Fruit fly (Drosophila melanogaster) S2 (cell line): ENCODE measurements around the gene NT1.

ENCODE experiments used
- CG8478 ChIP-seq: fragments of >200 bp; optimal IDR thresholded peaks from 2 replicates; lab custom pipeline; 2018
- CTCF ChIP-seq, 2 experiments: fragments of >200 bp; optimal IDR thresholded peaks; 2 replicates each; lab custom pipeline; 2018

Gene NT1

DNA sequence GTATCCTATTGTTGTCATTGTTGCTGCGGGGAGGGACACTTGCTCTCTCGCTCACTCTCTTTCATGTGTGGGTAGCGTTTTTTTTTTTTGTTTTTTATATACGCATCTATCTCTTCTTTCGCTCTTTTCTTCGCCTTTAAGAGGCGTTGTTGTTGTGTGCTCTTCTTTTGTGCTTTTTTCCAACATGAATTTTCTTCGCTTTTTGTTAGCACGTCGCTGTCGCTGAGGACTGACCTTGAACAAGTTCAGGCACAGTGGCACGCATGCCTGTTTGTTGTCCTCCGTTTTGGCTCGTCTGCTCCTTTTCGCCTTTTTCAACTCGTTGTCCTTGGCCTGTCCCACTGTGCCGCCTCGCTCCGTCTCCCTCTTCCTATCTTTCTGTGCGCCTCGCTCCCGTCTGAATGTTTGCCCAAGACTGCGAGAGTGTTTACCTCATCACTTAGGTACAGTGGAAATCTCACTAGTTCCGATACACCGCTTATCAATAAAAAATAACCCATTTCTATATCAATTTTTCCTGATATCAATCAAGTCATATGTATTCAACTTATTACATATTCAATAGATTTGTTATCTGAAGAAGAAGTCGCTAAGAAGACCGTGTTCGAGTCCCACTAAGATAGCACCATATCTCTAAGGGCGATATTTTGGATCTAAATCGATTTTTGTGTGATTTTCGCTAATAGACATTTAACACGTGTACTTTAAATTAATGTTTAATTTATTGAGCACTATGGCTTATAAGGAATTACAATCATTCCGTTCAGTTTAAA is 35.0 kb upstream of the NT1 start:
- TF ChIP-seq CG8478 (lab: Kevin White, UChicago) (no peak), CTCF (optimal IDR thresholded peaks at IDR 0.05; lab: Kevin White, UChicago) (no peak)

DNA sequence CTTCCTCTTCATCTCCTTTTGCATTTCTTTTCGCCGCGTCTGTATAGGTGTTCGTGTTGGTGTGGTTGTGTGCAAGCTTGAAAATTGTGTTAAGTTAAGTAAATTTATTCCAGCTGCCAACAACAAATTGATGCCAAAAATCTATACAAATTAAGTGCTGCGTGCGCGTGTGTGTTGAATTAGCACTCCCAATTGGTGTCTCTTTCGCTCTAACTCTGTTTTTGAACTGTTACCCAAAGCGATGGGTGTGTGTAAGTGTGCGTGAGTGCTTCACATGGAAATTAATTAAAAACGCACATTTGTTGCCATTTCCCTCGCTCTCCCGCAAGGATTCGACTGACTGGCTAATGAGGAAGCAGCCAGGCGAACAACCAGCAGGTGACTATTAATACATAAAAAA is 34.3 kb upstream of the NT1 start:
- no peak for TF ChIP-seq CG8478 (lab: Kevin White, UChicago)
- TF ChIP-seq CTCF (optimal IDR thresholded peaks at IDR 0.05; lab: Kevin White, UChicago) = no peak

- TF ChIP-seq CTCF (optimal IDR thresholded peaks at IDR 0.05; lab: Kevin White, UChicago) = peak in 1 of 2 experiments; percentile 7
- no peak for TF ChIP-seq CG8478 (lab: Kevin White, UChicago)
Measured at dm6 chr3L:4541573-4542371, 33.5 kb upstream of the NT1 start, which contains the start of gene CG11357. TSS of gene CG11357 (plus strand) at chr3L:4542051.

DNA sequence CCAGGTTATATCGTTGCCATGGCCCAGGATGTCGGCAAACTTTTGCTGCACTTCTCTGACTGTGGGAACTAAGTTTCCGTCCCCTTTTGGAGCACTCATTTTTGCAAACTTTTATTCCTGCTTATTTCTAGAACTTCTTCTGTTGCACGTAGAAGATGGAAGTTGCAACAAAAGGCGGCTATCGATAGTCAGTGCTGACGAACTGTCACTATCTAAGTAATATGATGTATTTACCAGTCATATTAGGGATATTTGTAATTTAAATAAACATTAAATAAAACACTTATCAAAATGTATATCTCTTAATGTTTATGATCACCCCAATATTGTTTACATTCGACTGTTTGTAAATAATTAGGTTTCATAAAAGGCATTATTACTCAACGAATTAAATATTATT is 32.8 kb upstream of the NT1 start, which contains the start of gene CG32243:
TSS of gene CG32243 (minus strand) at position 175 of the 400 bp plus-strand sequence.
- TF ChIP-seq CTCF (optimal IDR thresholded peaks at IDR 0.05; lab: Kevin White, UChicago) (no peak), CG8478 (lab: Kevin White, UChicago) (no peak)

DNA sequence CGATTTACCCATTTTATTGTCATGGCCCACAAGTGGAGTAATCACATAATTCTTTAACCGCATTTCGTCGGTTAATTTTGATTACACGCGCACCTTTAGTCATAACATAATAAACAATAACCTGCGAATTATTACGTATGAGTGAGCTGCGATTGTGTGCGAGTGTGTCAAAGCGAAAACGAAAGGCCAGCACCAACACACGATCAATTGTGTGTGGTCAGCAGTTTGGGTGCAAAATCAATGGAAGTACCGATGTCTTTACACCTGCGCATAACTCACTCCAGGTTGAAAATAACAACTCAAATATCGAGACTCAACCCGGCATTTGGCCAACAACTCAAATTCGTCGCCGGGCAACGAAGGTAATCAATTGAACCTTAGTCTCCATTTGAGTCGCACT is 26.2 kb upstream of the NT1 start:
- no peak for TF ChIP-seq CG8478 (lab: Kevin White, UChicago)
- TF ChIP-seq CTCF (optimal IDR thresholded peaks at IDR 0.05; lab: Kevin White, UChicago) = no peak

DNA sequence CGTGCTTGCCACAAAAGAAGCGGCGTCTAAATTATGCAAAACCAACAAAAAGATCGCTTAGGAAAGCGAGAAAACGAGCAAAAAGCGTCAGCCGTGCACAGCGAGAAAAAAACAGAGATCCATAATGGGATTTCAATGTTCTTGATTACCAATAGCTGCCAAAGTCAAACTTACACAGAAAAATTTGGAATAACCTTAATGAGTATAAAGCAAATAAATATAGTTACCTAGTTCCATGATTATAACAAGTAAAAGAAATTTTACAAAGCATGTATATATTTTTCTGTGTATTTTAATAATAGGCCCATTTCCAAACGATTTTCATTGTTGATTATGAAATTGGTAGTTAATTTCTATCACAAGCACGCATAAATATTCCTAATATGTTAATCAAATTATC is 25.7 kb upstream of the NT1 start:
- TF ChIP-seq CTCF (optimal IDR thresholded peaks at IDR 0.05; lab: Kevin White, UChicago) (no peak), CG8478 (lab: Kevin White, UChicago) (no peak)

DNA sequence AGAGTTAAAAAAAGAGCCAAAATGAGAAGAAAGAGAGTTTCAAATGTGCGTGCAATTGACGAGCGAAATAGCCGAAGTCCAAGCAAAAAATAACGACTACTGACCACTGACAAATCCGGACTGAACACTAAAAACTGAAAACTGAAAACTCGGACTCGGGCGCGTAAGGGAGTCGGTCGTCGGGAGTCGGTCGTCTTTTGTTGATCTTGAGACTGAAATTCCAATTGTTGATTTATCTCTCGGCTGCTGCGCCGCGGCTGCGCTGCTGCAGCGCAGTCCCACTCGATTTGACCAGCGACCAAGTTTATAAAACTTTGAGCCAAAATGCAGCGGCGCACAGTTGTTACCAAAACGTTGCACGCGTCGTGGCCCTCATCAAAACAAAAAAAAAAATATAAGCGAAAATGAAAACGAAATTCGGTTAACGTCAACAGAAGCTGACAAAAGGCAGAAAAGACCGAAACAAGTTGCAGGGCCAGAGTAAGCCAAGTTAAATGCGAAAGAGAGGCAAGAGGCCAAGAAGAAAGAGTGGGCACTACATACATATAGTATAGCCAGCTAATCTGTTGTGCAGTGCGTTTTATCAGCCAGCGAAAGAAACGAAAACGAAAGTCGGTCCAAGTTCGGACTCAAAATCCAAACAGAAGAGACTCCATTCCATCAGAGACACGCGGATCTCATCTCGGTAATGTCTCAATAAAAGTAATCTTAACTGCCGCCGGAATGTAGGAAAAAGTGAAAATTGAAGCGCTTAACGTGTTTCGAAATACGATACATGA is 24.8 kb upstream of the NT1 start, which contains the start of gene CG11353:
TSS of gene CG11353 (plus strand) at position 330 of the 779 bp plus-strand sequence.
- TF ChIP-seq CTCF (optimal IDR thresholded peaks at IDR 0.05; lab: Kevin White, UChicago) (no peak), CG8478 (lab: Kevin White, UChicago) (no peak)

dm6 chr3L:4531941-4532478 is 23.8 kb upstream of the NT1 start, which contains the start of gene Tie:
TSS of gene Tie (minus strand) at chr3L:4532145.
- TF ChIP-seq CG8478 (lab: Kevin White, UChicago) (no peak), CTCF (optimal IDR thresholded peaks at IDR 0.05; lab: Kevin White, UChicago) (peak; percentile 45 to 63)

dm6 chr3L:4521809-4522208 is 13.6 kb upstream of the NT1 start:
- TF ChIP-seq CG8478 (lab: Kevin White, UChicago) (no peak), CTCF (optimal IDR thresholded peaks at IDR 0.05; lab: Kevin White, UChicago) (no peak)

- no peak for TF ChIP-seq CTCF (optimal IDR thresholded peaks at IDR 0.05; lab: Kevin White, UChicago)
- TF ChIP-seq CG8478 (lab: Kevin White, UChicago) = no peak
Measured at dm6 chr3L:4519417-4519931, 11.2 kb upstream of the NT1 start.

dm6 chr3L:4516378-4516777 is 8.1 kb upstream of the NT1 start:
- TF ChIP-seq CTCF (optimal IDR thresholded peaks at IDR 0.05; lab: Kevin White, UChicago) = no peak
- TF ChIP-seq CG8478 (lab: Kevin White, UChicago) = no peak

DNA sequence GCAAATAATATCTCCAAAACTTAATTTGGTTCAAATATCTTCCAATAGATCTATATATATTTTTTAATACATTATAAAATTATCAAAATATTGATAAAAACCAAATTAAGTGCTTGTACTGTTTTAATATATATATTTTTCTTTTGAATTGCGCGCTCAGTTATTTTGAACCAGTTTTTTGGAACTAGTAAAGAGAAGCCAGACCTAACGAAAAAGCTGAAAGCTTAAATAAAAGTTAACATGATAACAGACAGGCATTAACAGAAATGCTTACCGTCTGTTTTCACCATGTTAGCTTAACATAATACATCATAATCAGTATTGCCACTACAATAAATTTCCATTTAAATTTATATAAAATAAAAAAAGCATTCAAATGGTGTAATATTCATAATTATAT is 2.1 kb upstream of the NT1 start:
- no peak for TF ChIP-seq CTCF (optimal IDR thresholded peaks at IDR 0.05; lab: Kevin White, UChicago)
- TF ChIP-seq CG8478 (lab: Kevin White, UChicago) = no peak

- TF ChIP-seq CTCF (optimal IDR thresholded peaks at IDR 0.05; lab: Kevin White, UChicago) (no peak), CG8478 (lab: Kevin White, UChicago) (no peak)
Measured at dm6 chr3L:4508926-4509457, 759 bp upstream of the NT1 start.

dm6 chr3L:4507846-4508245 is 387 bp downstream of the NT1 start:
- TF ChIP-seq CTCF (optimal IDR thresholded peaks at IDR 0.05; lab: Kevin White, UChicago) = no peak
